Fruit fly (Drosophila melanogaster): ENCODE measurements around the gene sls.

sls gene

DNA sequence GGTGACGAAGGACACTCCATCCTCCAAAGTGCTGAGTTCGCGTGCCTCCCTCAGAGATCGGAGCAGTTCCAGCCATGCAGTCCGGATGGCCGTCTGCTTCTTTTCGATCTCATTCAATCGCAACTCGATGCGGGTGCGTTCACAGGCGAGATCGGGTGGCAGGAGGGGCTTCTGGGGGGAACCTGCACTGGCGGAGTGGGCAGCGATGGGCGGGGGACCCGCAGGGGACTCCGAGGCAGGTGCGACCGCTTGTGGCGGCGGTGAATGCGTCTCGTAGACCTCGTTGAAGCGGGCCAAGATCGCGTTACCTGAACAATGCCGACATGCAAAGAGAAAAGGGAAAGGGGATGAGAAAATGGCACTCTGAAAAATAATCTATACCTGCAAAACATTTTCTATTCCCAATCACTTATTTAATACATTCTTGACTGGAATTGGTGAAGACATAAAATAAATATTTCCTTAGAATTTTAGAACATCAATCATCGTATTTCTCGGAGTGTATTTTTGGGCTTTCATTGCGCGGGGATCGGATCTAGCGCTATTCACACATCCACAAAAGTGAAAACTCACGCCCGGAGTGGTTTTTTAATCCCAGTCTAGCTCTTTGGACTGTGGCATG, 43.4 kb upstream of the sls start (continued):
- TF ChIP-seq cwo (GFP tag; optimal IDR thresholded peaks at IDR 0.05) (no peak), Hey (tag; optimal IDR thresholded peaks at IDR 0.05) (no peak), CG17912 (GFP tag; optimal IDR thresholded peaks at IDR 0.05) (no peak), CG32772 (GFP tag; IDR thresholded peaks at IDR 0.05) (peak; percentile 32; the same call in 1 of the 2 replicates), Rx (GFP tag; IDR thresholded peaks at IDR 0.05) (0 out of 2 replicates have a peak, but pooled peaks have one; percentile 13), CG17328 (GFP tag; IDR thresholded peaks at IDR 0.05) (peak; percentile 54), amos (GFP tag; IDR thresholded peaks at IDR 0.05; ENCODE audit: partially characterized antibody) (no peak), Gsc (GFP tag; IDR thresholded peaks at IDR 0.05) (0 out of 2 replicates have a peak, but pooled peaks have one; percentile 11), CG10959 (GFP tag; IDR thresholded peaks at IDR 0.05) (no peak), repo (GFP tag; optimal IDR thresholded peaks at IDR 0.05) (no peak), Taf1 (GFP tag; IDR thresholded peaks at IDR 0.05) (no peak), Neu2 (GFP tag; optimal IDR thresholded peaks at IDR 0.05; ENCODE audit: borderline replicate concordance) (no peak), MESR4 (GFP tag; optimal IDR thresholded peaks at IDR 0.05) (no peak), CG4820 (GFP tag; optimal IDR thresholded peaks at IDR 0.05) (peak; percentile 42), CG13775 (GFP tag; optimal IDR thresholded peaks at IDR 0.05) (peak; percentile 12), Opbp (GFP tag; IDR thresholded peaks at IDR 0.05; ENCODE audit: partially characterized antibody) (no peak), CG2120 (GFP tag; optimal IDR thresholded peaks at IDR 0.05) (no peak), CG2199 (GFP tag; IDR thresholded peaks at IDR 0.05) (no peak), dmrt11E (tag; optimal IDR thresholded peaks at IDR 0.05) (peak; percentile 69), CG5180 (GFP tag; optimal IDR thresholded peaks at IDR 0.05) (peak; percentile 58), Usf (GFP tag; optimal IDR thresholded peaks at IDR 0.05) (no peak), fru (optimal IDR thresholded peaks at IDR 0.05) (no peak), kah (GFP tag; optimal IDR thresholded peaks at IDR 0.05) (no peak), CG13123 (GFP tag; optimal IDR thresholded peaks at IDR 0.05) (no peak), gcm (GFP tag; optimal IDR thresholded peaks at IDR 0.05) (peak; percentile 83), danr (GFP tag; IDR thresholded peaks at IDR 0.05) (no peak), Sin3A (optimal IDR thresholded peaks at IDR 0.05) (no peak), HLH4C (GFP tag; IDR thresholded peaks at IDR 0.05; ENCODE audit: partially characterized antibody) (no peak), Side (GFP tag; optimal IDR thresholded peaks at IDR 0.05) (no peak), Xrp1 (GFP tag; IDR thresholded peaks at IDR 0.05) (peak; percentile 78), ERR (GFP tag; optimal IDR thresholded peaks at IDR 0.05) (no peak), CG10654 (GFP tag; optimal IDR thresholded peaks at IDR 0.05) (peak; percentile 7), CG10366 (GFP tag; IDR thresholded peaks at IDR 0.05) (peak; percentile 42; the same call in 1 of the 2 replicates), CG12104 (GFP tag; optimal IDR thresholded peaks at IDR 0.05) (peak; percentile 14), ham (GFP tag; IDR thresholded peaks at IDR 0.05) (no peak), corto (GFP tag; optimal IDR thresholded peaks at IDR 0.05) (no peak), CG10979 (tag; optimal IDR thresholded peaks at IDR 0.05) (peak; percentile 81), sob (GFP tag; IDR thresholded peaks at IDR 0.05) (no peak), Dip2 (GFP tag; IDR thresholded peaks at IDR 0.05) (no peak), CG14050 (GFP tag; IDR thresholded peaks at IDR 0.05) (no peak), Bgb (GFP tag; IDR thresholded peaks at IDR 0.05; ENCODE audit: partially characterized antibody) (no peak), CG17186 (GFP tag; optimal IDR thresholded peaks at IDR 0.05) (peak; percentile 14), dpn (GFP tag; optimal IDR thresholded peaks at IDR 0.05) (peak in 1 of 2 experiments; percentile 59), Hr51 (GFP tag; optimal IDR thresholded peaks at IDR 0.05) (no peak), Xbp1 (GFP tag; optimal IDR thresholded peaks at IDR 0.05) (peak; percentile 47), Doc3 (GFP tag; IDR thresholded peaks at IDR 0.05; ENCODE audit: partially characterized antibody) (no peak), CG3065 (GFP tag; optimal IDR thresholded peaks at IDR 0.05) (no peak), sens-2 (GFP tag; IDR thresholded peaks at IDR 0.05) (peak; percentile 44; the same call in 1 of the 2 replicates), PHDP (tag; optimal IDR thresholded peaks at IDR 0.05) (peak; percentile 42), seq (GFP tag; IDR thresholded peaks at IDR 0.05) (no peak), CG4730 (GFP tag; IDR thresholded peaks at IDR 0.05) (no peak)
